Fruit fly (Drosophila melanogaster): Measurements from ENCODE around the gene CG11586.
A peak's percentile ranks its signal among the peaks of the same experiment; 100 is the strongest.

CG11586 gene

DNA sequence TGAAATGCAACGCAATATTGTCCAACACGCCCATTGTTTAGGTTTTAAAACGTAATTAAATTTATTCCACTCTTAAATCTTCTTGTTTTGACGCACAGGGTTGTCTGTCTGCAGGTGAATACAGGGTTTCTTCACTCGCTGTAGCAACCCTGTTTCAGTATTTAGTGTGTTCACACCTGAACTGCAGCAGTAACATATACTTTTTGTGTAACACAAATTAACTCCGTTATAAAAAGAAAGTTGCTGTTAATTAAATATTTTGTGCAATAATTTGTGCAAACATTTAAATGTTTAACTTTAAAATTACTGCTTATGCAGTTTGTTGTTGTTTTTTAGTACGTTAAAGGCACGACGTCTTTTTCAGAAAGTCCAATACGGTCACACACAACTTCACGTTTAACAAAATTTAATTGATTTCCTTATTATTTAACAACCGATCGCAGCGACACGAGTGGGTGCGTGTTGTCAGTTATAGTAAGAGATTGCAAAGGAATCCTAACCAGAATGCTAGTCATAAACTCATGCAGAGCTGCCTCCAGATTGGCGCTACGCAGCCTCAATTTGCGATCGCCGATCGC lies 29.9 kb upstream of the CG11586 start, which contains the start of the genes CG15012 and Fdx2 (continued):
- no peak for TF ChIP-seq D19A (tag; optimal IDR thresholded peaks at IDR 0.05)
- peak; percentile 34 for TF ChIP-seq Hsf (GFP tag; optimal IDR thresholded peaks at IDR 0.05)
- TF ChIP-seq CHES-1-like (GFP tag; optimal IDR thresholded peaks at IDR 0.05), result peak; percentile 28
- TF ChIP-seq Rfx (GFP tag; IDR thresholded peaks at IDR 0.05), result 0 out of 2 replicates have a peak, but pooled peaks have one; percentile 23
- TF ChIP-seq CG10366 (GFP tag; IDR thresholded peaks at IDR 0.05), result peak; percentile 44
- TF ChIP-seq Xbp1 (GFP tag; optimal IDR thresholded peaks at IDR 0.05), result peak; percentile 42
- TF ChIP-seq tna (GFP tag; IDR thresholded peaks at IDR 0.05; ENCODE audit: partially characterized antibody), result no peak
- no peak for TF ChIP-seq en (GFP tag; optimal IDR thresholded peaks at IDR 0.05)
- peak; percentile 11 for TF ChIP-seq pum (GFP tag; optimal IDR thresholded peaks at IDR 0.05)
- TF ChIP-seq jumu (GFP tag; optimal IDR thresholded peaks at IDR 0.05), result peak; percentile 43
- TF ChIP-seq CoRest (tag; optimal IDR thresholded peaks at IDR 0.05), result peak; percentile 54
- TF ChIP-seq CG4617 (GFP tag; optimal IDR thresholded peaks at IDR 0.05; ENCODE audit: borderline replicate concordance), result peak; percentile 96
- no peak for TF ChIP-seq tio (GFP tag; optimal IDR thresholded peaks at IDR 0.05)
- no peak for TF ChIP-seq CG18764 (GFP tag; optimal IDR thresholded peaks at IDR 0.05)
- TF ChIP-seq CG12659 (GFP tag; optimal IDR thresholded peaks at IDR 0.05), result peak; percentile 69
- TF ChIP-seq HLHmδ (GFP tag; optimal IDR thresholded peaks at IDR 0.05), result no peak
- TF ChIP-seq CG12299 (tag; optimal IDR thresholded peaks at IDR 0.05), result peak; percentile 15
- peak; percentile 41 for TF ChIP-seq CG34376 (GFP tag; optimal IDR thresholded peaks at IDR 0.05)
- peak; percentile 13 for TF ChIP-seq PHDP (tag; optimal IDR thresholded peaks at IDR 0.05)
- peak; percentile 19 for TF ChIP-seq CTCF (GFP tag; optimal IDR thresholded peaks at IDR 0.05)
- TF ChIP-seq Dp (GFP tag; optimal IDR thresholded peaks at IDR 0.05), result peak; percentile 35
- peak; percentile 23 for TF ChIP-seq Dip3 (GFP tag; optimal IDR thresholded peaks at IDR 0.05)
- TF ChIP-seq CG7357 (GFP tag; IDR thresholded peaks at IDR 0.05), result peak; percentile 98
- peak; percentile 87 for TF ChIP-seq CG9797 (GFP tag; optimal IDR thresholded peaks at IDR 0.05)
- peak; percentile 7 for TF ChIP-seq Camta (GFP tag; optimal IDR thresholded peaks at IDR 0.05)
- no peak for TF ChIP-seq CG16779 (GFP tag; IDR thresholded peaks at IDR 0.05)
- TF ChIP-seq CG15601 (tag; optimal IDR thresholded peaks at IDR 0.05), result peak; percentile 52
- peak; percentile 26 for TF ChIP-seq tx (GFP tag; optimal IDR thresholded peaks at IDR 0.05)
- no peak for TF ChIP-seq CG32767 (GFP tag; IDR thresholded peaks at IDR 0.05)
- peak; percentile 34 for TF ChIP-seq CG8944 (GFP tag; optimal IDR thresholded peaks at IDR 0.05)
- peak; percentile 33; the same call in 1 of the 2 replicates for TF ChIP-seq Dref (GFP tag; IDR thresholded peaks at IDR 0.05)
- TF ChIP-seq CG14014 (GFP tag; IDR thresholded peaks at IDR 0.05), result no peak
- TF ChIP-seq CG12155 (GFP tag; optimal IDR thresholded peaks at IDR 0.05), result peak; percentile 12
- TF ChIP-seq CG8290 (GFP tag; optimal IDR thresholded peaks at IDR 0.05), result peak; percentile 23
- peak in 1 of 2 experiments; percentile 41 for TF ChIP-seq CG8290 (tag; optimal IDR thresholded peaks at IDR 0.05)
- TF ChIP-seq CG9437 (GFP tag; optimal IDR thresholded peaks at IDR 0.05), result peak; percentile 28
- TF ChIP-seq Trl (optimal IDR thresholded peaks at IDR 0.05), result no peak
- TF ChIP-seq Trl (GFP tag; optimal IDR thresholded peaks at IDR 0.05), result no peak
- TF ChIP-seq TFAM (GFP tag; optimal IDR thresholded peaks at IDR 0.05), result no peak
- TF ChIP-seq fd3F (GFP tag; optimal IDR thresholded peaks at IDR 0.05), result no peak
- TF ChIP-seq CG17802 (tag; optimal IDR thresholded peaks at IDR 0.05), result peak; percentile 88
- TF ChIP-seq Blimp-1 (GFP tag; optimal IDR thresholded peaks at IDR 0.05), result peak; percentile 22
- TF ChIP-seq lola (GFP tag; optimal IDR thresholded peaks at IDR 0.05), result peak in 1 of 3 experiments; percentile 31
- TF ChIP-seq unpg (GFP tag; optimal IDR thresholded peaks at IDR 0.05), result peak; percentile 23
- peak; percentile 37 for TF ChIP-seq ind (GFP tag; optimal IDR thresholded peaks at IDR 0.05)
- 0 out of 2 replicates have a peak, but pooled peaks have one; percentile 6 for TF ChIP-seq Ptx1 (GFP tag; IDR thresholded peaks at IDR 0.05)
- peak; percentile 7 for TF ChIP-seq CG13894 (tag; optimal IDR thresholded peaks at IDR 0.05)
- TF ChIP-seq kay (GFP tag; optimal IDR thresholded peaks at IDR 0.05), result peak; percentile 28
- no peak for TF ChIP-seq CG11085 (GFP tag; IDR thresholded peaks at IDR 0.05)
- peak; percentile 84 for TF ChIP-seq row (GFP tag; IDR thresholded peaks at IDR 0.05)
- TF ChIP-seq nmo (GFP tag; optimal IDR thresholded peaks at IDR 0.05), result peak; percentile 71

Measured in whole organism, embryonic.